2 fruit fly cellular contexts compared by ENCODE assay signal in the genomic region with DNA sequence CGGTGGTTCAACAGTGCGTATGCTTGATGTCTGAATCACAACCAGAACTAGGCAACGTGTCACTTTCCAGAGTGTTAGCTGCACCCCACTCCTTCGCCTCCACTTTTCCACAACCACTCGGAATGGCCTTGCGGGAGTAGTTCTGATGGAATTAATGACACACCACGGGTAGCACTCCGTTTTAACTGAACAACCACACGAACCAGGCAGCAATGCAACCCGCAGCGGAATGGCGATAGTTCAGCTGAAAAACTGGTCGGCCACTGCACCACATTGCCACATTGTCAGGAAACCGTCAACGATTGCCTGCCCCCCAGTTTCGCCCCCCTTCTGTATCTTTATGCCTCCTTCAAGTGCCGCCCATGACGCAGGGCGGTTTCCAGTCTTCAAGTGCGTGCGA.
TF ChIP-seq lines count a peak whose summit lies in the region.

A gene (minus strand): TSS at position 230 of the 400 bp plus-strand sequence.

TF ChIP-seq in whole organism, prepupa, 60 proteins besides CTCF, POLR2A, EP300 and RAD21:
- TF ChIP-seq CG15336 (GFP tag; IDR thresholded peaks at IDR 0.05; lab: Robert Waterston, UW) = no peak
- TF ChIP-seq ss (GFP tag; optimal IDR thresholded peaks at IDR 0.05; lab: Kevin White, UChicago) = peak; percentile 0 to 18
- peak; percentile 76 for TF ChIP-seq CG1621 (tag; optimal IDR thresholded peaks at IDR 0.05; lab: Kevin White, UChicago)
- peak; percentile 18 for TF ChIP-seq Eip78C (GFP tag; lab: Kevin White, UChicago)
- TF ChIP-seq topi (GFP tag; optimal IDR thresholded peaks at IDR 0.05; lab: Kevin White, UChicago) = no peak
- TF ChIP-seq Eip93F (GFP tag; optimal IDR thresholded peaks at IDR 0.05; lab: Kevin White, UChicago) = no peak

TF ChIP-seq in whole organism, pupa, 21 proteins besides CTCF, POLR2A, EP300 and RAD21:
- TF ChIP-seq CG9948 (tag; optimal IDR thresholded peaks at IDR 0.05; lab: Kevin White, UChicago) (no peak), CG13204 (GFP tag; optimal IDR thresholded peaks at IDR 0.05; lab: Kevin White, UChicago) (peak; percentile 53), CG10348 (GFP tag; IDR thresholded peaks at IDR 0.05; lab: Robert Waterston, UW) (no peak), CG32121 (GFP tag; IDR thresholded peaks at IDR 0.05; lab: Robert Waterston, UW) (no peak), CG14655 (GFP tag; optimal IDR thresholded peaks at IDR 0.05; lab: Kevin White, UChicago) (no peak), CG15710 (tag; optimal IDR thresholded peaks at IDR 0.05; lab: Kevin White, UChicago) (no peak), EcR (GFP tag; optimal IDR thresholded peaks at IDR 0.05; lab: Kevin White, UChicago) (peak; percentile 70)
TF ChIP-seq in whole organism, pupa: peak in this region for 2.
